Worm (Caenorhabditis elegans) whole organism, late embryonic: ENCODE data around the gene scc-3.
A peak's percentile ranks its signal among the peaks of the same experiment; 100 is the strongest.

ENCODE experiments used
- ceh-24 ChIP-seq: sonication (generic microtip); optimal IDR thresholded peaks from 2 replicates; lab custom pipeline; 2016; ENCODE audit warnings: mild to moderate bottlenecking, missing genetic modification characterization, missing compliant biosample characterization
- ceh-34 ChIP-seq: sonication (generic microtip); optimal IDR thresholded peaks from 2 replicates; lab custom pipeline; 2016; ENCODE audit warnings: mild to moderate bottlenecking, missing genetic modification characterization, missing compliant biosample characterization
- ceh-45 ChIP-seq: fragments of 200-800 bp; sonication (Bioruptor generic); IDR thresholded peaks from 2 replicates; pipeline ENCODE4 v1.3.6; 2022; ENCODE audit warnings: missing genetic modification reagents, missing genetic modification characterization, missing compliant biosample characterization
- ceh-48 ChIP-seq: sonication (generic microtip); optimal IDR thresholded peaks from 2 replicates; lab custom pipeline; 2016; ENCODE audit warnings: missing genetic modification characterization, inconsistent platforms, missing compliant biosample characterization
- dve-1 ChIP-seq: sonication (generic microtip); optimal IDR thresholded peaks from 2 replicates; lab custom pipeline; 2017; ENCODE audit warnings: antibody characterized with exemption, mild to moderate bottlenecking, missing genetic modification characterization, missing compliant biosample characterization
- fax-1 ChIP-seq: sonication (generic microtip); optimal IDR thresholded peaks from 2 replicates; lab custom pipeline; 2016; ENCODE audit warnings: missing genotype, missing genetic modification characterization, missing compliant biosample characterization
- nfya-1 ChIP-seq: sonication (generic microtip); optimal IDR thresholded peaks from 2 replicates; lab custom pipeline; 2017; ENCODE audit warnings: missing genetic modification characterization, mild to moderate bottlenecking, missing compliant biosample characterization, antibody characterized with exemption, moderate library complexity
- nhr-11 ChIP-seq: fragments of 150-350 bp; optimal IDR thresholded peaks from 2 replicates; lab custom pipeline; 2014; ENCODE audit warnings: missing biosample characterization, missing genetic modification characterization
- npax-4 ChIP-seq: sonication (generic microtip); optimal IDR thresholded peaks from 2 replicates; lab custom pipeline; 2016; ENCODE audit warnings: missing genetic modification characterization, missing compliant biosample characterization
- sox-2 ChIP-seq: fragments of 200-800 bp; sonication (Bioruptor generic); IDR thresholded peaks from 2 replicates; pipeline ENCODE4 v1.3.6; 2022; ENCODE audit warnings: missing genetic modification reagents, missing genetic modification characterization, missing compliant biosample characterization
- tbx-2 ChIP-seq: sonication (generic microtip); optimal IDR thresholded peaks from 2 replicates; lab custom pipeline; 2016; ENCODE audit warnings: missing genetic modification characterization, missing compliant biosample characterization
- ztf-16 ChIP-seq: sonication (generic microtip); optimal IDR thresholded peaks from 2 replicates; lab custom pipeline; 2017; ENCODE audit warnings: missing genetic modification characterization, missing compliant biosample characterization

- TF ChIP-seq tbx-2 (tag; lab: Kevin White, UChicago) (peak; percentile 85), npax-4 (tag; lab: Kevin White, UChicago) (peak; percentile 76), nfya-1 (peak; percentile 69), dve-1 (tag; lab: Kevin White, UChicago) (peak; percentile 81), fax-1 (tag; lab: Kevin White, UChicago) (peak; percentile 88), nhr-11 (no peak), ceh-45 (GFP tag; lab: Robert Waterston, UW) (peak; percentile 96), ceh-24 (tag; lab: Kevin White, UChicago) (peak; percentile 47), ceh-34 (tag; lab: Kevin White, UChicago) (peak; percentile 89), sox-2 (GFP tag; lab: Robert Waterston, UW) (peak; percentile 88), ztf-16 (tag; lab: Kevin White, UChicago) (peak; percentile 91), ceh-48 (tag; lab: Kevin White, UChicago) (peak; percentile 77)
Observed at ce11 chrV:12780248-12780647, 16.5 kb downstream of the scc-3 start.
